Fruit fly (Drosophila melanogaster) whole organism, adult: ENCODE data around the gene S6KL.

Experiments used
- CG11617 ChIP-seq: fragments of 200-800 bp; sonication (Bioruptor generic); optimal IDR thresholded peaks from 2 replicates; lab custom pipeline; 2017; ENCODE audit warnings: mild to moderate bottlenecking, missing biosample characterization, missing genetic modification reagents, missing genetic modification characterization
- CG12768 ChIP-seq: fragments of 200-800 bp; sonication (Bioruptor generic); optimal IDR thresholded peaks from 2 replicates; lab custom pipeline; 2017; ENCODE audit warnings: missing biosample characterization, missing genetic modification characterization, mild to moderate bottlenecking, moderate library complexity, missing genetic modification reagents
- CG14711 ChIP-seq: fragments of 200-800 bp; sonication (Bioruptor generic); optimal IDR thresholded peaks from 2 replicates; lab custom pipeline; 2018; ENCODE audit warnings: missing biosample characterization, mild to moderate bottlenecking, missing genetic modification characterization, moderate library complexity
- CG1620 ChIP-seq: fragments of 200-800 bp; sonication (Bioruptor generic); optimal IDR thresholded peaks from 2 replicates; lab custom pipeline; 2016; ENCODE audit warnings: missing biosample characterization, missing genetic modification characterization
- CG33017 ChIP-seq: fragments of 200-800 bp; sonication (Bioruptor generic); optimal IDR thresholded peaks from 2 replicates; lab custom pipeline; 2018; ENCODE audit warnings: missing biosample characterization, mild to moderate bottlenecking, missing genetic modification characterization, moderate library complexity
- CG5204 ChIP-seq: fragments of 200-800 bp; sonication (Bioruptor generic); optimal IDR thresholded peaks from 2 replicates; lab custom pipeline; 2016; ENCODE audit warnings: missing biosample characterization, missing genetic modification characterization
- CG7045 ChIP-seq: fragments of 200-800 bp; sonication (Bioruptor generic); optimal IDR thresholded peaks from 2 replicates; lab custom pipeline; 2017; ENCODE audit warnings: missing biosample characterization, mild to moderate bottlenecking, missing genetic modification characterization
- CG7101 ChIP-seq: fragments of 200-800 bp; sonication (Bioruptor generic); optimal IDR thresholded peaks from 2 replicates; lab custom pipeline; 2018; ENCODE audit warnings: missing biosample characterization, mild to moderate bottlenecking, missing genetic modification characterization, moderate library complexity
- Clk ChIP-seq: fragments of 200-800 bp; sonication (Bioruptor generic); optimal IDR thresholded peaks from 2 replicates; lab custom pipeline; 2017; ENCODE audit warnings: missing biosample characterization, missing genetic modification characterization
- Crg-1 ChIP-seq: fragments of 200-800 bp; sonication (Bioruptor generic); optimal IDR thresholded peaks from 2 replicates; lab custom pipeline; 2016; ENCODE audit warnings: missing biosample characterization, missing genetic modification characterization
- Hr96 ChIP-seq: fragments of 200-800 bp; sonication (Bioruptor generic); optimal IDR thresholded peaks from 2 replicates; lab custom pipeline; 2016; ENCODE audit warnings: missing biosample characterization, missing genetic modification characterization
- Mnt ChIP-seq: fragments of 200-800 bp; sonication (Bioruptor generic); optimal IDR thresholded peaks from 2 replicates; lab custom pipeline; 2016; ENCODE audit warnings: missing biosample characterization, mild to moderate bottlenecking, missing genetic modification characterization
- bab1 ChIP-seq: fragments of 200-800 bp; sonication (Bioruptor generic); optimal IDR thresholded peaks from 3 replicates; lab custom pipeline; 2019; ENCODE audit warnings: missing biosample characterization, mild to moderate bottlenecking, missing genetic modification characterization, moderate library complexity
- cic ChIP-seq: fragments of 200-800 bp; sonication (Bioruptor generic); optimal IDR thresholded peaks from 2 replicates; lab custom pipeline; 2017; ENCODE audit warnings: missing biosample characterization, mild to moderate bottlenecking, missing genetic modification characterization, moderate library complexity
- cnc ChIP-seq, 2 experiments: fragments of >200 bp; optimal IDR thresholded peaks; 2 replicates each; lab custom pipeline; 2017
- kay ChIP-seq: fragments of 200-800 bp; sonication (Bioruptor generic); peaks from one replicate; lab custom pipeline; 2016; ENCODE audit warnings: missing biosample characterization, missing genetic modification characterization, borderline replicate concordance
- ovo ChIP-seq: fragments of 200-800 bp; sonication (Bioruptor generic); optimal IDR thresholded peaks from 2 replicates; lab custom pipeline; 2016; ENCODE audit warnings: missing biosample characterization, missing genetic modification characterization
- pad ChIP-seq: fragments of 200-800 bp; sonication (Bioruptor generic); optimal IDR thresholded peaks from 3 replicates; lab custom pipeline; 2017; ENCODE audit warnings: missing biosample characterization, missing genetic modification characterization, mild to moderate bottlenecking, moderate library complexity, missing genetic modification reagents
- tj ChIP-seq: fragments of 200-800 bp; sonication (Bioruptor generic); optimal IDR thresholded peaks from 3 replicates; lab custom pipeline; 2017; ENCODE audit warnings: missing biosample characterization, mild to moderate bottlenecking, missing genetic modification characterization, moderate library complexity
- toe ChIP-seq: fragments of 200-800 bp; sonication (Bioruptor generic); optimal IDR thresholded peaks from 2 replicates; lab custom pipeline; 2016; ENCODE audit warnings: missing biosample characterization, missing genetic modification characterization

S6KL gene

DNA sequence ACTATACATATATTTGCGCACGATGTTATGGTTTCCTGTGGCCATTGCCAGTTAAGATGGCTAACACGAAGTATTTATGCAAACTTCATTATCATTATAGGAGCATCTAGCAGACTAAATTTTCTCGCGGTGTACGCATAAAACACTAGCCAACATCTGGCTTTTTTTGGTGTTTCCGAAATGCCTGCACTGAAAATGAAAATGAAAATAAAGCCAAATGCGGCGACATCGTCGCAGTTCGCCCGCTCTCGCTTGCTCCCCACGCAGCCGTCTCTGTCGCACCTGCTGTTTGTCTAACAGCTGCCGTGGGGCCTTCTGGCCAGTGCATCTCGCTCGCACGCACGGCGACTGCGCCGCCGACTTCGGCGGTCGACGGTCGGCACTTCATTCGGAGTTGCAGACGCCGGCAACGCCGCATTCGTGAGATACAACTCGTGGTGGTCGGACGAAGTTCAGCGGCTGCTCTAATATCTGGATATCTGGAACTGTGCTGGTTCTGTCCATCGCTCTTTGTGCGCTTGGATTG, 13.4 kb upstream of the S6KL start, which contains the start of gene CG6891:
Gene CG6891 (plus strand): TSS at position 411 of the 526 bp plus-strand sequence.
- TF ChIP-seq Mnt (GFP tag; lab: Kevin White, UChicago) (peak; percentile 53), pad (GFP tag; lab: Kevin White, UChicago) (peak; percentile 11), CG7101 (tag; lab: Kevin White, UChicago) (no peak), ovo (no peak), cnc (optimal IDR thresholded peaks at IDR 0.05; lab: Kevin White, UChicago) (no peak), tj (GFP tag; lab: Kevin White, UChicago) (peak; percentile 45)

DNA sequence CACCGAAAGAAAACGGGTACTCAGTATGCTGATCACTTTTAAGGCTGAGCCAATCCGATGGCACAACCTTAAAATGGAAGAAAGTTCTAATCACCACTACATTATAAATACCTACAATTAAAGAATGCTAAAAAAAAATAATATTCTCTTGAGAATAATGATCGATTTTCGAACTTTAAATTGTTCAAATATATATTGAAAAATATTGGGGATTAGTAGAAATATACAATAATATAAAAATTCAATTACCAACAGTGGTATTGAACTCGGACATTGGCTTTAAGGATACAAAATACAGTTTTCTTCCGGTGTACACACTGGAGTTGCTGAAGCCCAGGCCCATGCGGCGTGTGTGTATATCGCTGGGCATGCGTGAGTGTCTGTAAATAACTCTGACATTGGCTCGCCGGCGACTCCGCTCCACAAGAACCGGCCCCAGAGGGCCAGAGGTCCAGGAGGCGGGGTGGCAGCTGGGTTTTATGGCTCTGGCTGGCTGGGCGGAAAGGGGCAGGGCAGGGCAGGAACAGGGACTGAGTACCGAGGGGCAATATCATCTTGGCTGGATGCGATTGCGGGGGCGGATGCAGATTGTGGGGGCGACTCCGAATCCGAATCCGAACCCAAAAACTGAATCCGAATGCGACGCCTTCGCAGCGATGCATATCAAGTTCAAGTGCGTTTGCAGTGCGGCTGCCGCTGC, 12.3 kb upstream of the S6KL start:
- TF ChIP-seq Crg-1: no peak
- no peak for TF ChIP-seq cic (GFP tag; lab: Kevin White, UChicago)
- no peak for TF ChIP-seq pad (GFP tag; lab: Kevin White, UChicago)
- TF ChIP-seq bab1 (GFP tag; lab: Kevin White, UChicago): no peak
- TF ChIP-seq CG1620 (GFP tag; lab: Kevin White, UChicago): no peak
- no peak for TF ChIP-seq Mnt (GFP tag; lab: Kevin White, UChicago)
- TF ChIP-seq kay (GFP tag; lab: Kevin White, UChicago): no peak
- no peak for TF ChIP-seq toe (GFP tag; lab: Kevin White, UChicago)
- TF ChIP-seq CG7101 (tag; lab: Kevin White, UChicago): no peak
- no peak for TF ChIP-seq CG33017
- no peak for TF ChIP-seq ovo

DNA sequence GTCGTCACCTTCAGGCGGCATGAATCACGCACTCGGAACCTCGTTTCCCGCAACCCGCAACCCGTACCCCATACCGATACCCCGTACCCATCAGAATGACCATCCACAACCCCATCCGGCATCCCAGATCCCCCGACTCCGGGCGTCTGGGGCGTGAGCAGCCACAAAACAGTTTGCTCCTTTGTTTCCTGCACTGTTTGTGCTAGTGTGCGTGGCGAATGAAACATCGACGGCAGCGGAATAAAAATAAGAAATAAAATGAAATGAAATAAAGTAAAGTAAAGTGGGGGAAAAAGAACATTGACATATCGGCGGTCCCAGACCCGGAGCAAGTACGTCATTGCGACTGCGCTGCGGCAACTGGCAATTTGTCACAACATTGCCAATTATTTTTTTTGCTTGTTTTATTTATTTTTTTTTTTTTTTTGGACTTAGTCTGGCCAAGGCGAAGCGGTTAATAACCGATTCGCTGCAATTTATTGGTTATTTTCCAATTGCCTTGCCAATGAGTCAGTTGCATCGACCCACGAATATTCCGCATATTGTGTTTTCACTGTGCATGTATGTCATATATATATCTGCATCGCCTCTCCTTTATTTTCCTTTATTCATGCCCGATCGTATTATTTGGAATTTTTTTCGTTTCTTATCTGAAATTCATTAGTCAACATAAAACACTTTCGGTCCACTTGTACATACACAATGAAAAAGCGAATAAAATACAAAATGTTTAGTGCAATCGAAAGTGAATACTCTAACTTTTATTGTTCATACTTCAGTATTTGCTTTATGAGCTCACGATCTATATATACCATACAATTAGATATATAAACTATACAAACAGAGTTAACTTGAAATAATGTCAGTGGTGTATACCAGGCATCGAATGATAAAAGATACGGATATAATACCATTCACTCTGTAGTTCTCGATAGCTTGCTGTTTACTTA, 11.0 kb upstream of the S6KL start:
- peak; percentile 79 for TF ChIP-seq tj (GFP tag; lab: Kevin White, UChicago)
- TF ChIP-seq CG1620 (GFP tag; lab: Kevin White, UChicago): no peak
- peak; percentile 11 for TF ChIP-seq CG11617 (GFP tag; lab: Kevin White, UChicago)

DNA sequence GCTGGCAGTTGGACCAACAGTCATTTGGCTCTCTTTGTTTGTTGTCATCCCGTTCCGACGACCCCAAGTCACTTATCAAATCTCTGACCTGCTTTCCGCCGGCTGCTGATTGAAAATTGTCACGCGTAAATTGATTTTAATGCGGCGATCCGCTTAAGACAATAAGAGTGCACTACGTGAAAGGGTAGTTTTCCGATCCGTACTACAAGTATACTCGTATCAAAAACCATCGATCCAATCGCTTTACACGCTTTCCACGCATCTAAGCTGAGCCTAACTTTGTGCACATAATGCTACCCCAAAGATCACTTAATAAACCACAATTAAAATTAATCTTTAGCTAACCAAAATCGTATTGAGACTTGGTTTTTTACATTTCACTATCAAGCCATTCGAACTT, 8.6 kb upstream of the S6KL start:
- TF ChIP-seq CG33017 (no peak), CG14711 (tag; lab: Kevin White, UChicago) (no peak), tj (GFP tag; lab: Kevin White, UChicago) (no peak), CG7045 (GFP tag; lab: Kevin White, UChicago) (no peak), CG5204 (no peak), CG11617 (GFP tag; lab: Kevin White, UChicago) (no peak), CG12768 (GFP tag; lab: Kevin White, UChicago) (no peak), cnc (optimal IDR thresholded peaks at IDR 0.05; lab: Kevin White, UChicago) (no peak), Hr96 (GFP tag; lab: Kevin White, UChicago) (no peak), CG1620 (GFP tag; lab: Kevin White, UChicago) (no peak), Clk (GFP tag; lab: Kevin White, UChicago) (no peak), bab1 (GFP tag; lab: Kevin White, UChicago) (no peak), pad (GFP tag; lab: Kevin White, UChicago) (no peak), CG7101 (tag; lab: Kevin White, UChicago) (no peak), Crg-1 (no peak)

DNA sequence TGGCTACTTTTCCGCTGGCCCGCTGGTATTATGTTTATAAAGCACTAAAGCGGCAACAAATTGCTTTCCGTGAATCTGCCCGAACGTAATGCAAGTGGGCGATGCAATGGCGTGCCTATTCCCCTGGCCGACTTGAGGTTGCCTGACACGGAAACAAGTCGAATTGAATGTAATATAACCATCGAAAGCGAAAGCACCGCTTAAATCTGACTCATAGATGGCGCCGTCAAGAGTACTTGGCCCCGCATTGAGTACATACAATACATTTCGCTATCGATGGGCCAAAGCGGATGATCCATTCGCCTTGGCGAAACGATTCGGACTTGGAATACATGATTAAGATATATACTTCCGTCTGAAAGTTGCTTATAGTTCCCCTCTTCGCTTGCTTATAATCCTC, 8.0 kb upstream of the S6KL start:
- TF ChIP-seq Crg-1 (no peak), toe (GFP tag; lab: Kevin White, UChicago) (no peak), tj (GFP tag; lab: Kevin White, UChicago) (peak; percentile 23), CG7045 (GFP tag; lab: Kevin White, UChicago) (no peak), CG1620 (GFP tag; lab: Kevin White, UChicago) (no peak)

DNA sequence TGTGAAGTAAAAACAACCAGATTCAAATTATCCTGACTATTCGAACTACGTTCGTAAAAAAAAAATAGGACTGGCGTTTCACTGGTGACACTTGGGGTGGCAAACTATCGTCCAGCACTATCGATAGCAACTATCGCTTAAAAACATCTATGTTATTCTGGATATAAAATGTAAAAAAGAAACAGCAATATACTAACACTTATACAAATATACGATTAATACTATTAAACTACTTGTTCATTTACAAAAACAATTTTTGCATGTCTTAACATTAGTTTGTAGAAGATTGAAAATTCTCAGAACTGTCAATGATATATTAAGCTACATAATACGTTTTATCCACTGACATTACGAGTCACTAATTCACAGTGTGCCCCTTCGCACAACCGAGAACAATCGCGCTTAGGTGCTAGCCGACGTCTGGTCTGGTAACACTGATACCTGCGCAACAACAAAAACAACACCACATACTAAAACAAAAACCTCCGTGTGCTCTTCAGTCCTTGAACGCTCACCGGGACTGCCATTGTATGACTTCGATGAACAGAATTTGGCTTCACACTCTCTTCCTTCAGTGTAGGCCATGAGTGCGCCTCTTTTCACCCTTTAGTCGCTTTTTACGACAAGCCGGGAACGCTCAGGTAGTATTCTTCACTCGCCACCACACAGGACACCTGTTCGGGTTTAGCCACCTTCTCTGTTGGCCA, 4.7 kb upstream of the S6KL start, which contains the start of gene CG18259:
Gene CG18259 (minus strand): TSS at position 78 of the 707 bp plus-strand sequence.
- no peak for TF ChIP-seq bab1 (GFP tag; lab: Kevin White, UChicago)
- no peak for TF ChIP-seq Mnt (GFP tag; lab: Kevin White, UChicago)
- peak; percentile 30 for TF ChIP-seq Hr96 (GFP tag; lab: Kevin White, UChicago)
- TF ChIP-seq CG7045 (GFP tag; lab: Kevin White, UChicago): no peak
- TF ChIP-seq CG5204: peak; percentile 1
- peak; percentile 10 for TF ChIP-seq CG1620 (GFP tag; lab: Kevin White, UChicago)
- TF ChIP-seq tj (GFP tag; lab: Kevin White, UChicago): peak; percentile 19
- TF ChIP-seq toe (GFP tag; lab: Kevin White, UChicago): peak; percentile 44
- peak; percentile 11 for TF ChIP-seq CG11617 (GFP tag; lab: Kevin White, UChicago)
